Fruit fly (Drosophila melanogaster) whole organism, embryonic: ENCODE results near the gene CG18473.

ENCODE experiments used
- B-H1 ChIP-seq: fragments of 200-800 bp; sonication (Bioruptor generic); IDR thresholded peaks from 3 replicates; pipeline ENCODE4 v1.3.6; 2022; ENCODE audit warnings: missing biosample characterization, missing genetic modification characterization
- B-H2 ChIP-seq: fragments of 200-800 bp; sonication (Bioruptor generic); optimal IDR thresholded peaks from 2 replicates; lab custom pipeline; 2018; ENCODE audit warnings: missing biosample characterization, mild to moderate bottlenecking, missing genetic modification characterization
- CG12236 ChIP-seq: fragments of 200-800 bp; sonication (Bioruptor generic); optimal IDR thresholded peaks from 2 replicates; lab custom pipeline; 2016; ENCODE audit warnings: missing biosample characterization, missing genetic modification characterization
- CG13775 ChIP-seq: fragments of 200-800 bp; sonication (Bioruptor generic); optimal IDR thresholded peaks from 3 replicates; lab custom pipeline; 2017; ENCODE audit warnings: missing biosample characterization, mild to moderate bottlenecking, missing genetic modification characterization
- CG14710 ChIP-seq: fragments of 200-800 bp; sonication (Bioruptor generic); optimal IDR thresholded peaks from 3 replicates; lab custom pipeline; 2019; ENCODE audit warnings: missing biosample characterization, mild to moderate bottlenecking, missing genetic modification characterization, moderate library complexity
- CG15601 ChIP-seq: fragments of 200-800 bp; sonication (Bioruptor generic); optimal IDR thresholded peaks from 3 replicates; lab custom pipeline; 2019; ENCODE audit warnings: missing biosample characterization, mild to moderate bottlenecking, missing genetic modification characterization, moderate library complexity
- CG17359 ChIP-seq: fragments of 200-800 bp; sonication (Bioruptor generic); optimal IDR thresholded peaks from 3 replicates; lab custom pipeline; 2018; ENCODE audit warnings: missing biosample characterization, mild to moderate bottlenecking, missing genetic modification characterization, moderate library complexity
- CG18476 ChIP-seq: fragments of 200-800 bp; sonication (Bioruptor generic); optimal IDR thresholded peaks from 2 replicates; lab custom pipeline; 2016; ENCODE audit warnings: missing biosample characterization, mild to moderate bottlenecking, missing genetic modification characterization
- CG2116 ChIP-seq: fragments of 200-800 bp; sonication (Bioruptor generic); optimal IDR thresholded peaks from 3 replicates; lab custom pipeline; 2018; ENCODE audit warnings: missing biosample characterization, mild to moderate bottlenecking, missing genetic modification characterization
- CG2875 ChIP-seq: fragments of 200-800 bp; sonication (Bioruptor generic); optimal IDR thresholded peaks from 2 replicates; lab custom pipeline; 2017; ENCODE audit warnings: missing biosample characterization, mild to moderate bottlenecking, missing genetic modification characterization, missing genetic modification reagents
- CG3407 ChIP-seq: fragments of 200-800 bp; sonication (Bioruptor generic); optimal IDR thresholded peaks from 2 replicates; lab custom pipeline; 2018; ENCODE audit warnings: missing biosample characterization, mild to moderate bottlenecking, missing genetic modification characterization
- CG7271 ChIP-seq: fragments of 200-800 bp; sonication (Bioruptor generic); optimal IDR thresholded peaks from 2 replicates; lab custom pipeline; 2018; ENCODE audit warnings: missing biosample characterization, mild to moderate bottlenecking, missing genetic modification characterization, moderate library complexity
- CG8924 ChIP-seq: fragments of 200-800 bp; optimal IDR thresholded peaks from 3 replicates; lab custom pipeline; 2019; ENCODE audit warnings: missing biosample characterization, mild to moderate bottlenecking, missing genetic modification characterization, moderate library complexity
- CG9215 ChIP-seq: fragments of 200-800 bp; sonication (Bioruptor generic); IDR thresholded peaks from 2 replicates; pipeline ENCODE4 v1.3.6; 2022; ENCODE audit warnings: missing biosample characterization, missing genetic modification characterization
- CG9797 ChIP-seq: fragments of 200-800 bp; sonication (Bioruptor generic); optimal IDR thresholded peaks from 3 replicates; lab custom pipeline; 2018; ENCODE audit warnings: missing biosample characterization, mild to moderate bottlenecking, missing genetic modification characterization
- CG9817 ChIP-seq: fragments of 200-800 bp; sonication (Bioruptor generic); optimal IDR thresholded peaks from 2 replicates; lab custom pipeline; 2018; ENCODE audit warnings: missing biosample characterization, mild to moderate bottlenecking, missing genetic modification characterization, moderate library complexity
- CTCF ChIP-seq: fragments of 200-800 bp; sonication (Bioruptor generic); optimal IDR thresholded peaks from 2 replicates; lab custom pipeline; 2017; ENCODE audit warnings: missing biosample characterization, mild to moderate bottlenecking, missing genetic modification characterization, moderate library complexity
- CkIIα-i1 ChIP-seq: fragments of 200-800 bp; sonication (Bioruptor generic); IDR thresholded peaks from 2 replicates; pipeline ENCODE4 v1.3.6; 2022; ENCODE audit warnings: missing biosample characterization, missing genetic modification characterization
- Dbx ChIP-seq: fragments of 200-800 bp; sonication (Bioruptor generic); IDR thresholded peaks from 3 replicates; pipeline ENCODE4 v1.3.6; 2022; ENCODE audit warnings: missing biosample characterization, missing genetic modification characterization
- Dip2 ChIP-seq: fragments of 200-800 bp; sonication (Bioruptor generic); IDR thresholded peaks from 2 replicates; pipeline ENCODE4 v1.3.6; 2022; ENCODE audit warnings: missing biosample characterization, missing genetic modification characterization
- H15 ChIP-seq: fragments of 200-800 bp; sonication (Bioruptor generic); IDR thresholded peaks from 3 replicates; pipeline ENCODE4 v1.3.6; 2022; ENCODE audit warnings: missing biosample characterization, missing genetic modification characterization
- Hand ChIP-seq: fragments of 200-800 bp; sonication (Bioruptor generic); optimal IDR thresholded peaks from 2 replicates; lab custom pipeline; 2017; ENCODE audit warnings: mild to moderate bottlenecking, missing biosample characterization, missing genetic modification reagents, missing genetic modification characterization
- Hey ChIP-seq: fragments of 200-800 bp; sonication (Bioruptor generic); optimal IDR thresholded peaks from 3 replicates; lab custom pipeline; 2018; ENCODE audit warnings: missing biosample characterization, mild to moderate bottlenecking, missing genetic modification characterization
- NC2α ChIP-seq: fragments of 200-800 bp; sonication (Bioruptor generic); optimal IDR thresholded peaks from 2 replicates; lab custom pipeline; 2016; ENCODE audit warnings: missing biosample characterization, missing genetic modification characterization
- NfI ChIP-seq: fragments of 200-800 bp; sonication (Bioruptor generic); optimal IDR thresholded peaks from 3 replicates; lab custom pipeline; 2018; ENCODE audit warnings: missing biosample characterization, mild to moderate bottlenecking, missing genetic modification characterization, moderate library complexity
- PHDP ChIP-seq: fragments of 200-800 bp; sonication (Bioruptor generic); optimal IDR thresholded peaks from 3 replicates; lab custom pipeline; 2018; ENCODE audit warnings: missing biosample characterization, mild to moderate bottlenecking, missing genetic modification characterization, moderate library complexity
- Poxn ChIP-seq: fragments of 200-800 bp; sonication (Bioruptor generic); IDR thresholded peaks from 2 replicates; pipeline ENCODE4 v1.3.6; 2022; ENCODE audit warnings: missing biosample characterization, missing genetic modification characterization
- Six4 ChIP-seq: fragments of 200-800 bp; sonication (Bioruptor generic); optimal IDR thresholded peaks from 2 replicates; lab custom pipeline; 2016; ENCODE audit warnings: missing biosample characterization, missing genetic modification characterization
- Sry-β ChIP-seq: fragments of 200-800 bp; sonication (Bioruptor generic); optimal IDR thresholded peaks from 2 replicates; lab custom pipeline; 2018; ENCODE audit warnings: missing biosample characterization, mild to moderate bottlenecking, missing genetic modification characterization, moderate library complexity
- Sry-δ ChIP-seq: fragments of 200-800 bp; sonication (Bioruptor generic); optimal IDR thresholded peaks from 2 replicates; lab custom pipeline; 2016; ENCODE audit warnings: missing biosample characterization, missing genetic modification characterization
- Xrp1 ChIP-seq: fragments of 200-800 bp; sonication (Bioruptor generic); IDR thresholded peaks from 2 replicates; pipeline ENCODE4 v1.3.6; 2022; ENCODE audit warnings: missing biosample characterization, missing genetic modification characterization
- bowl ChIP-seq: fragments of 200-800 bp; sonication (Bioruptor generic); IDR thresholded peaks from 2 replicates; pipeline ENCODE4 v1.3.6; 2022; ENCODE audit warnings: missing biosample characterization, missing genetic modification characterization
- cas ChIP-seq: fragments of 200-800 bp; sonication (Bioruptor generic); IDR thresholded peaks from 2 replicates; pipeline ENCODE4 v1.3.6; 2022; ENCODE audit warnings: missing biosample characterization, missing genetic modification characterization
- cato ChIP-seq: fragments of 200-800 bp; sonication (Bioruptor generic); optimal IDR thresholded peaks from 2 replicates; lab custom pipeline; 2016; ENCODE audit warnings: missing biosample characterization, missing genetic modification characterization, borderline replicate concordance
- cg ChIP-seq: fragments of 200-800 bp; sonication (Bioruptor generic); optimal IDR thresholded peaks from 3 replicates; lab custom pipeline; 2019; ENCODE audit warnings: missing biosample characterization, mild to moderate bottlenecking, missing genetic modification characterization, moderate library complexity
- croc ChIP-seq: fragments of 200-800 bp; sonication (Bioruptor generic); conservative IDR thresholded peaks from 3 replicates; pipeline ENCODE4 v1.3.6; 2022; ENCODE audit warnings: missing biosample characterization, missing genetic modification characterization
- dimm ChIP-seq: fragments of 200-800 bp; sonication (Bioruptor generic); IDR thresholded peaks from 2 replicates; pipeline ENCODE4 v1.3.6; 2022; ENCODE audit warnings: missing biosample characterization, missing genetic modification characterization
- dysf ChIP-seq: fragments of 200-800 bp; sonication (Bioruptor generic); IDR thresholded peaks from 3 replicates; pipeline ENCODE4 v1.3.6; 2022; ENCODE audit warnings: missing biosample characterization, missing genetic modification characterization
- gt ChIP-seq: fragments of 200-800 bp; sonication (Bioruptor generic); IDR thresholded peaks from 2 replicates; pipeline ENCODE4 v1.3.6; 2022; ENCODE audit warnings: missing biosample characterization, missing genetic modification characterization
- insv ChIP-seq, 2 experiments: fragments of 200-800 bp; sonication (Bioruptor generic); optimal IDR thresholded peaks; 3 replicates each; lab custom pipeline; 2016 to 2018; ENCODE audit warnings: missing biosample characterization in 2 of 2, missing genetic modification characterization in 2 of 2
- jumu ChIP-seq: fragments of 200-800 bp; sonication (Bioruptor generic); optimal IDR thresholded peaks from 3 replicates; lab custom pipeline; 2016; ENCODE audit warnings: missing biosample characterization, missing genetic modification characterization
- ken ChIP-seq: fragments of 200-800 bp; sonication (Bioruptor generic); IDR thresholded peaks from 3 replicates; pipeline ENCODE4 v1.3.6; 2022; ENCODE audit warnings: missing biosample characterization, missing genetic modification characterization
- lilli ChIP-seq: fragments of 200-800 bp; sonication (Bioruptor generic); optimal IDR thresholded peaks from 3 replicates; lab custom pipeline; 2016; ENCODE audit warnings: missing biosample characterization, missing genetic modification characterization
- maf-S ChIP-seq: fragments of 200-800 bp; sonication (Bioruptor generic); optimal IDR thresholded peaks from 2 replicates; lab custom pipeline; 2016; ENCODE audit warnings: missing biosample characterization, missing genetic modification characterization
- pan ChIP-seq, 4 experiments: fragments of >200 bp in 3 of 4; fragments of 200-800 bp in 1 of 4; sonication (Bioruptor generic) in 1 of 4; optimal IDR thresholded peaks in 3 of 4; IDR thresholded peaks in 1 of 4; 2 replicates each; pipeline versions ENCODE4 v1.3.6 to Lab custom; 2017 to 2022; ENCODE audit warnings: missing biosample characterization in 2 of 4, missing genetic modification characterization in 2 of 4, mixed read lengths in 1 of 4
- pros ChIP-seq: fragments of 200-800 bp; sonication (Bioruptor generic); optimal IDR thresholded peaks from 3 replicates; lab custom pipeline; 2019; ENCODE audit warnings: missing biosample characterization, mild to moderate bottlenecking, missing genetic modification characterization, moderate library complexity
- slp2 ChIP-seq: fragments of 200-800 bp; sonication (Bioruptor generic); optimal IDR thresholded peaks from 2 replicates; lab custom pipeline; 2016; ENCODE audit warnings: missing biosample characterization, missing genetic modification characterization
- stc ChIP-seq: fragments of 200-800 bp; sonication (Bioruptor generic); IDR thresholded peaks from 2 replicates; pipeline ENCODE4 v1.3.6; 2022; ENCODE audit warnings: missing biosample characterization, missing genetic modification characterization
- tap ChIP-seq: fragments of 200-800 bp; optimal IDR thresholded peaks from 3 replicates; lab custom pipeline; 2019; ENCODE audit warnings: missing biosample characterization, mild to moderate bottlenecking, missing genetic modification characterization, moderate library complexity
- vfl ChIP-seq: fragments of 200-800 bp; sonication (Bioruptor generic); optimal IDR thresholded peaks from 2 replicates; lab custom pipeline; 2016; ENCODE audit warnings: missing biosample characterization, missing genetic modification characterization
- zfh2 ChIP-seq: fragments of 200-800 bp; sonication (Bioruptor generic); optimal IDR thresholded peaks from 2 replicates; lab custom pipeline; 2016; ENCODE audit warnings: missing biosample characterization, missing genetic modification characterization

Gene CG18473

DNA sequence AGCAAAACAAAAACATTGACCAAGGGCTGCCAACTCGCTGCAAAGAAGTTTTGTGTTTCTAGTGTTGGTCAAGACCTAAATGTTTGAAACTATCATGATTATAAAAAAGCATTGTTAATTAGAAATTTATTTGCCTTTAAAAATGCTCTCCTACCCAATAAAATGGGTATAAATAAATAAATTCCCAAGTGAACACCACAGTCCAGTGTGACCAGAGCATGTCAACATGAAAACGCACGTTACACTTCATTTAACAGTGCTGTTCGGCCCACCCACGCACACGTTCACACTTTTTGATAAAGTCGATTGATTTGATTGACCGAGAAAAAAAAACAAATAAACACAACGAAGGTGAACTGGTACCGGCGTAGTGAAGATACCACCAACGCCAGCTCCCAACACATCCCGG lies 41.0 kb downstream of the CG18473 start, which contains the start of the genes CG9356, BBIP1 and CG8135 (continued):
- TF ChIP-seq NfI (GFP tag; lab: Kevin White, UChicago), result peak; percentile 72
- 0 out of 3 replicates have a peak, but pooled peaks have one; percentile 28 for TF ChIP-seq B-H1 (GFP tag; lab: Robert Waterston, UW)
- TF ChIP-seq Six4 (GFP tag; lab: Kevin White, UChicago), result peak; percentile 75
- TF ChIP-seq jumu (GFP tag; lab: Kevin White, UChicago), result peak; percentile 80
- TF ChIP-seq CG7271 (tag; lab: Kevin White, UChicago), result peak; percentile 76
- TF ChIP-seq Hey (tag; lab: Kevin White, UChicago), result no peak
- TF ChIP-seq cato (GFP tag; lab: Kevin White, UChicago), result peak; percentile 68
- peak; percentile 40 for TF ChIP-seq CG12236 (GFP tag; lab: Kevin White, UChicago)
- peak; percentile 26 for TF ChIP-seq tap (tag; lab: Kevin White, UChicago)
- TF ChIP-seq insv (GFP tag; optimal IDR thresholded peaks at IDR 0.05; lab: Kevin White, UChicago), result peak in 1 of 2 experiments; percentile 34
- no peak for TF ChIP-seq gt (GFP tag; lab: Robert Waterston, UW)
- peak; percentile 69 for TF ChIP-seq vfl (GFP tag; lab: Kevin White, UChicago)
- TF ChIP-seq bowl (GFP tag; lab: Robert Waterston, UW), result no peak
- peak; percentile 74 for TF ChIP-seq B-H2 (GFP tag; lab: Kevin White, UChicago)
- peak; percentile 66 for TF ChIP-seq ken (GFP tag; lab: Robert Waterston, UW)
- peak; percentile 45 for TF ChIP-seq CG3407 (GFP tag; lab: Kevin White, UChicago)
- TF ChIP-seq Dip2, result no peak
- TF ChIP-seq dysf (GFP tag; lab: Robert Waterston, UW), result peak; percentile 59; the same call in 1 of the 3 replicates
- peak; percentile 71 for TF ChIP-seq CG8924 (tag; lab: Kevin White, UChicago)
- TF ChIP-seq Sry-δ (GFP tag; lab: Kevin White, UChicago), result peak; percentile 72
- no peak for TF ChIP-seq Poxn (GFP tag; lab: Robert Waterston, UW)
- peak; percentile 75 for TF ChIP-seq Xrp1 (GFP tag; lab: Robert Waterston, UW)
- TF ChIP-seq CG13775 (GFP tag; lab: Kevin White, UChicago), result peak; percentile 72
- TF ChIP-seq cas (GFP tag; lab: Robert Waterston, UW), result peak; percentile 37; the same call in 1 of the 2 replicates
- peak; percentile 59 for TF ChIP-seq Sry-β (GFP tag; lab: Kevin White, UChicago)
- peak; percentile 78 for TF ChIP-seq zfh2
- TF ChIP-seq CTCF, result peak; percentile 2
- TF ChIP-seq CG15601 (tag; lab: Kevin White, UChicago), result peak; percentile 79
- 0 out of 2 replicates have a peak, but pooled peaks have one; percentile 36 for TF ChIP-seq CG9215 (GFP tag; lab: Robert Waterston, UW)
- no peak for TF ChIP-seq CkIIα-i1
- peak; percentile 79 for TF ChIP-seq CG17359 (tag; lab: Kevin White, UChicago)
- TF ChIP-seq CG2116 (GFP tag; lab: Kevin White, UChicago), result peak; percentile 73
- TF ChIP-seq NC2α (GFP tag; lab: Kevin White, UChicago), result peak; percentile 65
- peak; percentile 73 for TF ChIP-seq PHDP (tag; lab: Kevin White, UChicago)
- TF ChIP-seq dimm (GFP tag; lab: Robert Waterston, UW), result no peak
- TF ChIP-seq CG14710 (tag; lab: Kevin White, UChicago), result peak; percentile 90
- TF ChIP-seq CG18476 (GFP tag; lab: Kevin White, UChicago), result peak; percentile 71
- peak; percentile 66; the same call in 2 of the 3 replicates for TF ChIP-seq H15 (GFP tag; lab: Robert Waterston, UW)
- peak; percentile 80 for TF ChIP-seq Dbx (GFP tag; lab: Robert Waterston, UW)
- no peak for TF ChIP-seq Hand (GFP tag; lab: Kevin White, UChicago)
- TF ChIP-seq stc (GFP tag; lab: Robert Waterston, UW), result peak; percentile 41; the same call in 1 of the 2 replicates
- no peak for TF ChIP-seq pan (optimal IDR thresholded peaks at IDR 0.05; lab: Kevin White, UChicago)
- peak in 1 of 2 experiments; percentile 80 for TF ChIP-seq pan (GFP tag; optimal IDR thresholded peaks at IDR 0.05 in 1 of 2, IDR thresholded peaks at IDR 0.05 in 1 of 2)
- TF ChIP-seq CG2875, result peak; percentile 32
- TF ChIP-seq maf-S (GFP tag; lab: Kevin White, UChicago), result peak; percentile 77
- peak; percentile 96 for TF ChIP-seq CG9797 (GFP tag; lab: Kevin White, UChicago)
- TF ChIP-seq lilli (GFP tag; lab: Kevin White, UChicago), result peak; percentile 92
- TF ChIP-seq pros, result no peak
- TF ChIP-seq CG9817, result peak; percentile 33
- no peak; the same call in 2 of the 3 replicates for TF ChIP-seq croc (GFP tag; lab: Robert Waterston, UW)
- TF ChIP-seq slp2 (GFP tag; lab: Kevin White, UChicago), result peak; percentile 73
- peak; percentile 25 for TF ChIP-seq cg (GFP tag; lab: Kevin White, UChicago)
